Worm (Caenorhabditis elegans): Measurements from ENCODE around the gene slt-1.

DNA sequence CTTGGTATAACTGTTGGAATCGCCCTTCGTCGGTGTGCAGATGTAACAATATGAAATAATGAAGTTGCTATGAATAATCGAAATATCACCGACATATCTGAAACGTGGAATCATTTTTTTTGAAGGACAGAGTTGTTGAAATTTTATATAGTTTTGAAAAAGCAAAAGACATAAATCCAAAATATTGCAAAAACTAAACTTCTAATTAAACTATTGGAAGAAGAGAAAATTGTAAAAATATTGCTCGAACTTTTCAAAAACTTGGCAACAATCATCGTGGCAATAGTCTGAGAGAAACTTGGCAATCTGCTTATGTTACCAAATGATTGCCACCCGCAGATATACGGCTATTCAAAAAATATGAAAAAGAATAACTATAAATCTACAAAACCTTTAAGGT lies 28.7 kb upstream of the slt-1 start, which contains the start of gene F54E4.4:
- TF ChIP-seq F26F4.8 (GFP tag; conservative IDR thresholded peaks at IDR 0.05) (no peak), fkh-10 (GFP tag; optimal IDR thresholded peaks at IDR 0.05) (no peak), F49E8.2 (tag; optimal IDR thresholded peaks at IDR 0.05; ENCODE audit: borderline replicate concordance) (no peak), daf-12 (tag; optimal IDR thresholded peaks at IDR 0.05) (no peak), fos-1 (tag; optimal IDR thresholded peaks at IDR 0.05) (no peak), snpc-4 (tag; optimal IDR thresholded peaks at IDR 0.05) (no peak), attf-4 (tag; optimal IDR thresholded peaks at IDR 0.05) (no peak)

All from whole organism, L4 larva.